Worm (Caenorhabditis elegans): ENCODE results near the gene F54D10.5.

Gene F54D10.5

ce11 chrII:3808104-3808503, at the start of gene F54D10.5:
Gene F54D10.5, minus strand, starts transcription at chrII:3808177.
- TF ChIP-seq ZK546.5 (tag; optimal IDR thresholded peaks at IDR 0.05): peak; percentile 41
- TF ChIP-seq unc-55 (GFP tag; optimal IDR thresholded peaks at IDR 0.05): peak; percentile 87
- peak; percentile 67 for TF ChIP-seq C34F6.9 (tag; optimal IDR thresholded peaks at IDR 0.05)
- TF ChIP-seq elt-3 (tag; optimal IDR thresholded peaks at IDR 0.05): no peak
- peak; percentile 83 for TF ChIP-seq crh-2 (tag; optimal IDR thresholded peaks at IDR 0.05)
- no peak for TF ChIP-seq ztf-1 (GFP tag; conservative IDR thresholded peaks at IDR 0.05)
- peak; percentile 70 for TF ChIP-seq lin-11 (tag; optimal IDR thresholded peaks at IDR 0.05)
- TF ChIP-seq nhr-77 (tag; optimal IDR thresholded peaks at IDR 0.05): no peak
- TF ChIP-seq ceh-82 (tag; optimal IDR thresholded peaks at IDR 0.05): no peak
- peak; percentile 65 for TF ChIP-seq nhr-129 (tag; optimal IDR thresholded peaks at IDR 0.05)
- TF ChIP-seq lsy-2 (tag; optimal IDR thresholded peaks at IDR 0.05): peak; percentile 69 to 88
- TF ChIP-seq nhr-6 (tag; optimal IDR thresholded peaks at IDR 0.05): no peak
- TF ChIP-seq sma-3 (GFP tag; optimal IDR thresholded peaks at IDR 0.05): peak; percentile 82
- peak; percentile 84 for TF ChIP-seq lin-13 (GFP tag; optimal IDR thresholded peaks at IDR 0.05)
- TF ChIP-seq sma-9 (GFP tag; optimal IDR thresholded peaks at IDR 0.05): peak; percentile 84
- TF ChIP-seq sma-9 (tag; optimal IDR thresholded peaks at IDR 0.05): no peak
- TF ChIP-seq unc-39 (tag; optimal IDR thresholded peaks at IDR 0.05): no peak
- peak; percentile 38 for TF ChIP-seq snpc-4 (tag; optimal IDR thresholded peaks at IDR 0.05)
- TF ChIP-seq nhr-23 (tag; optimal IDR thresholded peaks at IDR 0.05): no peak
- peak; percentile 95 for TF ChIP-seq R02D3.7 (tag; optimal IDR thresholded peaks at IDR 0.05)
- peak; percentile 95 for TF ChIP-seq gmeb-1 (tag; optimal IDR thresholded peaks at IDR 0.05)
- TF ChIP-seq nhr-237 (tag; optimal IDR thresholded peaks at IDR 0.05): peak; percentile 22
- TF ChIP-seq mab-5 (tag; optimal IDR thresholded peaks at IDR 0.05): peak; percentile 39
- peak; percentile 74 for TF ChIP-seq sem-4 (tag; optimal IDR thresholded peaks at IDR 0.05)
- TF ChIP-seq ceh-16 (tag; optimal IDR thresholded peaks at IDR 0.05): peak; percentile 1
- peak; percentile 4 for TF ChIP-seq nhr-10 (tag; optimal IDR thresholded peaks at IDR 0.05)
- no peak for TF ChIP-seq ztf-11 (tag; optimal IDR thresholded peaks at IDR 0.05)
- TF ChIP-seq F13H6.1 (tag; optimal IDR thresholded peaks at IDR 0.05): peak; percentile 75
- peak; percentile 9 for TF ChIP-seq zag-1 (tag; optimal IDR thresholded peaks at IDR 0.05)

ce11 chrII:3852654-3853053, 44.7 kb upstream of the F54D10.5 start, which contains the start of gene nhr-257:
Gene nhr-257, plus strand, starts transcription at chrII:3852954.
- no peak for TF ChIP-seq F13H6.1 (tag; optimal IDR thresholded peaks at IDR 0.05)
- no peak for TF ChIP-seq nhr-6 (tag; optimal IDR thresholded peaks at IDR 0.05)
- TF ChIP-seq sma-9 (GFP tag; optimal IDR thresholded peaks at IDR 0.05): no peak
- no peak for TF ChIP-seq sma-9 (tag; optimal IDR thresholded peaks at IDR 0.05)
- no peak for TF ChIP-seq mab-5 (tag; optimal IDR thresholded peaks at IDR 0.05)
- no peak for TF ChIP-seq nhr-77 (tag; optimal IDR thresholded peaks at IDR 0.05)

ce11 chrII:3850655-3851054, 42.7 kb upstream of the F54D10.5 start, which contains the start of gene nhr-72:
Gene nhr-72, minus strand, starts transcription at chrII:3850755.
- no peak for TF ChIP-seq alr-1 (tag; optimal IDR thresholded peaks at IDR 0.05)
- TF ChIP-seq nhr-12 (tag; optimal IDR thresholded peaks at IDR 0.05): no peak
- no peak for TF ChIP-seq ztf-11 (tag; optimal IDR thresholded peaks at IDR 0.05)
- TF ChIP-seq C34F6.9 (tag; optimal IDR thresholded peaks at IDR 0.05): no peak
- no peak for TF ChIP-seq nhr-21 (tag; optimal IDR thresholded peaks at IDR 0.05)
- no peak for TF ChIP-seq elt-1 (tag; optimal IDR thresholded peaks at IDR 0.05)
- no peak for TF ChIP-seq gmeb-1 (tag; optimal IDR thresholded peaks at IDR 0.05)
- TF ChIP-seq snpc-4 (tag; optimal IDR thresholded peaks at IDR 0.05): no peak

DNA sequence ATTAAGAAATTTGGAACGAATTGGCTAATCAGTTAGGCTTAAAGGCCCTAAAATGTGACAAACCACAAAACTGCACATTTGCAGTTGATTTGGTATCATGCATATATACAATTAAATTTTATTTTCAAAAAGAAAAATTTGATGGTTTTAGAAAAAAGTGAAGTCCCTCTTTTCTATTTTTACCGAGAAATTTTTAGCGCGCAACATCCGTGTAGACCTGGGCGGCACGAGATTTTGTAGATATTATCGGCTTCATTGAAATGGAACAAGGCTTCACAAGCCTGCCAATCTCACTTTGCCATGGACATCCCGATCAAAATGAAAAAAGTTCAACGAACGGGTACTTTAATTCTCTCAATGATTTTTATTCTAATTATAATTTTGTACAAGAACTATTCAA, 38.1 kb upstream of the F54D10.5 start, which contains the start of gene C17A2.2:
C17A2.2 (plus strand) TSS at position 301 of the 400 bp plus-strand sequence.
- no peak for TF ChIP-seq nhr-6 (tag; optimal IDR thresholded peaks at IDR 0.05)
- no peak for TF ChIP-seq F13H6.1 (tag; optimal IDR thresholded peaks at IDR 0.05)
- TF ChIP-seq nhr-77 (tag; optimal IDR thresholded peaks at IDR 0.05): no peak
- no peak for TF ChIP-seq nhr-129 (tag; optimal IDR thresholded peaks at IDR 0.05)
- no peak for TF ChIP-seq lin-13 (GFP tag; optimal IDR thresholded peaks at IDR 0.05)
- TF ChIP-seq sma-3 (GFP tag; optimal IDR thresholded peaks at IDR 0.05): no peak
- TF ChIP-seq zag-1 (tag; optimal IDR thresholded peaks at IDR 0.05): no peak
- no peak for TF ChIP-seq ztf-1 (GFP tag; conservative IDR thresholded peaks at IDR 0.05)
- TF ChIP-seq mdl-1 (tag; optimal IDR thresholded peaks at IDR 0.05): no peak
- no peak for TF ChIP-seq Y55F3AM.14 (GFP tag; optimal IDR thresholded peaks at IDR 0.05)
- TF ChIP-seq lsy-2 (tag; optimal IDR thresholded peaks at IDR 0.05): no peak
- no peak for TF ChIP-seq nhr-10 (tag; optimal IDR thresholded peaks at IDR 0.05)

DNA sequence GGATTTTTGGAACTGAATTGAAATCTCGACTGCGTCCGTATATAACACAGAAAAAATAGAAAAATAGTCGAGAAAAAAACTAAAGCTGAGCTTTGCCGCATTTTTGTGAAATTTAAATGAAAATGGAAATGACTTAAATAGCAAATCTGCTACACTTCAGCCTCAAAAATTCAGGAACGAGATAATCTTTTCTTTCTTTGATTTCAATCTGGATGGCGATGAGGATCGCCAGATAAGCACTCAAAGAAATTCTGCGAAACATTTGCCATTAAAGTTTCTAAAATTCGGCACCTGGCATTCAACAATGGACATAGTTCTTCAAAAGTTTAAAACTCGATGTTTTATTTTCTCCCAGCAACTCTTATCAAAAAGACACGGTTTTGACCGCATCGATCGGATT, 35.3 kb upstream of the F54D10.5 start, which contains the start of the genes C17A2.7 and C17A2.3:
C17A2.7 (minus strand) TSS at position 101 of the 400 bp plus-strand sequence.
C17A2.3 (plus strand) TSS at position 305 of the 400 bp plus-strand sequence.
- TF ChIP-seq nhr-12 (tag; optimal IDR thresholded peaks at IDR 0.05) (no peak), nhr-21 (tag; optimal IDR thresholded peaks at IDR 0.05) (no peak), nhr-11 (tag; optimal IDR thresholded peaks at IDR 0.05) (no peak), nhr-77 (tag; optimal IDR thresholded peaks at IDR 0.05) (no peak), skn-1 (tag; optimal IDR thresholded peaks at IDR 0.05) (no peak), nhr-23 (tag; optimal IDR thresholded peaks at IDR 0.05) (no peak), ama-1 (optimal IDR thresholded peaks at IDR 0.05) (no peak), lin-13 (GFP tag; optimal IDR thresholded peaks at IDR 0.05) (no peak), F13H6.1 (tag; optimal IDR thresholded peaks at IDR 0.05) (no peak), peb-1 (tag; optimal IDR thresholded peaks at IDR 0.05) (no peak), sma-9 (GFP tag; optimal IDR thresholded peaks at IDR 0.05) (no peak), sma-9 (tag; optimal IDR thresholded peaks at IDR 0.05) (no peak), mbf-1 (tag; optimal IDR thresholded peaks at IDR 0.05) (no peak), unc-55 (GFP tag; optimal IDR thresholded peaks at IDR 0.05) (no peak), unc-62 (GFP tag; optimal IDR thresholded peaks at IDR 0.05) (no peak)

Data from whole organism, L2 larva.